Fruit fly (Drosophila melanogaster) whole organism, prepupa: ENCODE results near the gene CG33767.

ENCODE experiments used
- Blimp-1 ChIP-seq: fragments of 200-800 bp; sonication (Bioruptor generic); optimal IDR thresholded peaks from 3 replicates; lab custom pipeline; 2017; ENCODE audit warnings: missing biosample characterization, missing genetic modification characterization, mild to moderate bottlenecking, moderate library complexity, missing genetic modification reagents
- CG10669 ChIP-seq: fragments of 200-800 bp; sonication (Bioruptor generic); optimal IDR thresholded peaks from 3 replicates; lab custom pipeline; 2018; ENCODE audit warnings: missing biosample characterization, mild to moderate bottlenecking, missing genetic modification characterization, moderate library complexity
- CG11902 ChIP-seq: fragments of 200-800 bp; sonication (Bioruptor generic); optimal IDR thresholded peaks from 3 replicates; lab custom pipeline; 2016; ENCODE audit warnings: missing biosample characterization, missing genetic modification characterization
- CG15336 ChIP-seq: fragments of 200-800 bp; sonication (Bioruptor generic); IDR thresholded peaks from 2 replicates; pipeline ENCODE4 v1.3.6; 2022; ENCODE audit warnings: missing biosample characterization, missing genetic modification characterization
- CG1621 ChIP-seq: fragments of 200-800 bp; sonication (Bioruptor generic); optimal IDR thresholded peaks from 3 replicates; lab custom pipeline; 2018; ENCODE audit warnings: missing biosample characterization, mild to moderate bottlenecking, missing genetic modification characterization
- CG32006 ChIP-seq: fragments of 200-800 bp; sonication (Bioruptor generic); optimal IDR thresholded peaks from 3 replicates; lab custom pipeline; 2017; ENCODE audit warnings: missing biosample characterization, mild to moderate bottlenecking, missing genetic modification characterization
- CG4318 ChIP-seq: fragments of 200-800 bp; sonication (Bioruptor generic); optimal IDR thresholded peaks from 3 replicates; lab custom pipeline; 2017; ENCODE audit warnings: missing biosample characterization, mild to moderate bottlenecking, missing genetic modification characterization
- CG6163 ChIP-seq: fragments of 200-800 bp; sonication (Bioruptor generic); IDR thresholded peaks from 3 replicates; pipeline ENCODE4 v1.3.6; 2022; ENCODE audit warnings: missing biosample characterization, missing genetic modification characterization
- CG6276 ChIP-seq: fragments of 200-800 bp; sonication (Bioruptor generic); optimal IDR thresholded peaks from 2 replicates; lab custom pipeline; 2017; ENCODE audit warnings: missing biosample characterization, mild to moderate bottlenecking, missing genetic modification characterization
- CG6792 ChIP-seq: fragments of 200-800 bp; sonication (Bioruptor generic); optimal IDR thresholded peaks from 3 replicates; lab custom pipeline; 2016; ENCODE audit warnings: missing biosample characterization, missing genetic modification characterization
- CG6808 ChIP-seq: fragments of 200-800 bp; sonication (Bioruptor generic); optimal IDR thresholded peaks from 3 replicates; lab custom pipeline; 2017; ENCODE audit warnings: missing biosample characterization, missing genetic modification characterization, mild to moderate bottlenecking, moderate library complexity, missing genetic modification reagents
- CG7368 ChIP-seq: fragments of 200-800 bp; sonication (Bioruptor generic); optimal IDR thresholded peaks from 3 replicates; lab custom pipeline; 2016; ENCODE audit warnings: missing biosample characterization, missing genetic modification characterization
- CG8119 ChIP-seq: fragments of 200-800 bp; sonication (Bioruptor generic); IDR thresholded peaks from 3 replicates; pipeline ENCODE4 v1.3.6; 2022; ENCODE audit warnings: missing biosample characterization, missing genetic modification characterization
- CG9139 ChIP-seq: fragments of 200-800 bp; sonication (Bioruptor generic); optimal IDR thresholded peaks from 3 replicates; lab custom pipeline; 2017; ENCODE audit warnings: missing biosample characterization, mild to moderate bottlenecking, missing genetic modification characterization
- Eip75B ChIP-seq: fragments of 200-800 bp; sonication (Bioruptor generic); optimal IDR thresholded peaks from 3 replicates; lab custom pipeline; 2016; ENCODE audit warnings: missing biosample characterization, missing genetic modification characterization
- Ets96B ChIP-seq: fragments of 200-800 bp; optimal IDR thresholded peaks from 2 replicates; lab custom pipeline; 2019; ENCODE audit warnings: missing biosample characterization, mild to moderate bottlenecking, missing genetic modification characterization, moderate library complexity
- Hr39 ChIP-seq: fragments of 200-800 bp; sonication (Bioruptor generic); optimal IDR thresholded peaks from 2 replicates; lab custom pipeline; 2016; ENCODE audit warnings: missing biosample characterization, missing genetic modification characterization
- Hr4 ChIP-seq: fragments of 200-800 bp; sonication (Bioruptor generic); optimal IDR thresholded peaks from 3 replicates; lab custom pipeline; 2016; ENCODE audit warnings: missing biosample characterization, missing genetic modification characterization
- Met ChIP-seq: fragments of 200-800 bp; sonication (Bioruptor generic); optimal IDR thresholded peaks from 3 replicates; lab custom pipeline; 2016; ENCODE audit warnings: missing biosample characterization, missing genetic modification characterization
- OdsH ChIP-seq: fragments of 200-800 bp; sonication (Bioruptor generic); optimal IDR thresholded peaks from 3 replicates; lab custom pipeline; 2016; ENCODE audit warnings: missing biosample characterization, missing genetic modification characterization
- Sox102F ChIP-seq: fragments of 200-800 bp; sonication (Bioruptor generic); optimal IDR thresholded peaks from 2 replicates; lab custom pipeline; 2016; ENCODE audit warnings: missing biosample characterization, mild to moderate bottlenecking, missing genetic modification characterization
- Sox14 ChIP-seq: fragments of 200-800 bp; sonication (Bioruptor generic); optimal IDR thresholded peaks from 3 replicates; lab custom pipeline; 2016; ENCODE audit warnings: missing biosample characterization, missing genetic modification characterization
- achi ChIP-seq: fragments of 200-800 bp; sonication (Bioruptor generic); optimal IDR thresholded peaks from 3 replicates; lab custom pipeline; 2016; ENCODE audit warnings: missing biosample characterization, missing genetic modification characterization
- acj6 ChIP-seq: fragments of 200-800 bp; sonication (Bioruptor generic); optimal IDR thresholded peaks from 3 replicates; lab custom pipeline; 2016; ENCODE audit warnings: missing biosample characterization, missing genetic modification characterization
- cyc ChIP-seq: fragments of 200-800 bp; sonication (Bioruptor generic); optimal IDR thresholded peaks from 3 replicates; lab custom pipeline; 2016; ENCODE audit warnings: missing biosample characterization, missing genetic modification characterization
- dac ChIP-seq: fragments of 200-800 bp; sonication (Bioruptor generic); optimal IDR thresholded peaks from 2 replicates; lab custom pipeline; 2017; ENCODE audit warnings: missing biosample characterization, mild to moderate bottlenecking, missing genetic modification characterization
- eg ChIP-seq: fragments of 200-800 bp; sonication (Bioruptor generic); IDR thresholded peaks from 3 replicates; pipeline ENCODE4 v1.3.6; 2022; ENCODE audit warnings: missing biosample characterization, missing genetic modification characterization
- esn ChIP-seq: fragments of 200-800 bp; sonication (Bioruptor generic); optimal IDR thresholded peaks from 2 replicates; lab custom pipeline; 2016; ENCODE audit warnings: missing biosample characterization, mild to moderate bottlenecking, missing genetic modification characterization, moderate library complexity
- fd59A ChIP-seq: fragments of 200-800 bp; sonication (Bioruptor generic); optimal IDR thresholded peaks from 2 replicates; lab custom pipeline; 2017; ENCODE audit warnings: missing biosample characterization, mild to moderate bottlenecking, missing genetic modification characterization, missing genetic modification reagents
- pdm3 ChIP-seq: fragments of 200-800 bp; sonication (Bioruptor generic); optimal IDR thresholded peaks from 3 replicates; lab custom pipeline; 2016; ENCODE audit warnings: missing biosample characterization, missing genetic modification characterization
- spab ChIP-seq: fragments of 200-800 bp; sonication (Bioruptor generic); optimal IDR thresholded peaks from 2 replicates; lab custom pipeline; 2017; ENCODE audit warnings: missing biosample characterization, mild to moderate bottlenecking, missing genetic modification characterization, missing genetic modification reagents
- ss ChIP-seq, 2 experiments: fragments of 200-800 bp; sonication (Bioruptor generic); optimal IDR thresholded peaks; 2 replicates in 1 of 2; 3 replicates in 1 of 2; lab custom pipeline; 2017 to 2018; ENCODE audit warnings: mild to moderate bottlenecking in 2 of 2, missing biosample characterization in 2 of 2, missing genetic modification characterization in 2 of 2, moderate library complexity in 1 of 2
- svp ChIP-seq: fragments of 200-800 bp; sonication (Bioruptor generic); peaks from one replicate; lab custom pipeline; 2016; ENCODE audit warnings: missing biosample characterization, missing genetic modification characterization
- topi ChIP-seq: fragments of 200-800 bp; sonication (Bioruptor generic); optimal IDR thresholded peaks from 3 replicates; lab custom pipeline; 2016; ENCODE audit warnings: missing biosample characterization, missing genetic modification characterization
- vri ChIP-seq: fragments of 200-800 bp; sonication (Bioruptor generic); optimal IDR thresholded peaks from 3 replicates; lab custom pipeline; 2016; ENCODE audit warnings: missing biosample characterization, mild to moderate bottlenecking, missing genetic modification characterization

The CG33767 gene

dm6 chr3L:22637866-22638534 lies 8.1 kb upstream of the CG33767 start, which contains the start of gene CG14459:
Gene CG14459 (minus strand): TSS chr3L:22637916.
- TF ChIP-seq CG6276 (GFP tag; lab: Kevin White, UChicago) (no peak), Sox14 (GFP tag; lab: Kevin White, UChicago) (no peak), ss (GFP tag; optimal IDR thresholded peaks at IDR 0.05; lab: Kevin White, UChicago) (no peak), CG1621 (no peak), pdm3 (GFP tag; lab: Kevin White, UChicago) (no peak), Sox102F (GFP tag; lab: Kevin White, UChicago) (no peak), acj6 (GFP tag; lab: Kevin White, UChicago) (no peak), Hr39 (GFP tag; lab: Kevin White, UChicago) (no peak)
- TF ChIP-seq, all 60 proteins: peak for 0

dm6 chr3L:22642276-22642900 lies 3.7 kb upstream of the CG33767 start:
- no peak for TF ChIP-seq CG6792 (GFP tag; lab: Kevin White, UChicago)
- no peak for TF ChIP-seq CG32006 (GFP tag; lab: Kevin White, UChicago)
- TF ChIP-seq achi (GFP tag; lab: Kevin White, UChicago): no peak
- no peak for TF ChIP-seq CG15336 (GFP tag; lab: Robert Waterston, UW)
- no peak for TF ChIP-seq cyc (GFP tag; lab: Kevin White, UChicago)
- TF ChIP-seq CG9139: no peak
- TF ChIP-seq esn: no peak
- TF ChIP-seq CG7368: no peak
- TF ChIP-seq CG6163: no peak
- TF ChIP-seq CG11902 (GFP tag; lab: Kevin White, UChicago): no peak
- no peak for TF ChIP-seq CG8119
- TF ChIP-seq Ets96B (tag; lab: Kevin White, UChicago): no peak
- no peak for TF ChIP-seq CG10669 (GFP tag; lab: Kevin White, UChicago)
- TF ChIP-seq Hr4 (GFP tag; lab: Kevin White, UChicago): no peak
- TF ChIP-seq dac: no peak

DNA sequence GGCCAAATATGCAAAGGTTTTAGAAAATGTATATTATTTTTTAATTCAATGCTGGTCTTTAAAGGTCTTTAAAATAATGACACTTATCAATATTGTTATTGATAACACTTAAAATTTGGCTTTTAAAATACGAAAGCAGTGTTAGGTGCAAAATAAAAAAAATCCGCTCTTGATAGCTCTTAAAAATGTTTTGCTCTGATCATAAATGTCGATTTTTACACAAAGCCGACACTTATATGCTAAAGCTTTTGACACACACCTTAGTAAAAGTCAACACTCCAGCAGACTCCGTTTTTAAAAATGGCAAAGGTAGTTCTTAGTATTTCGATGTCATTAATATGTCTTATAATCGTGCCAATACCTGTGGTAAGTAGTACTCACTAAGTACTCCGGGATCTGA lies 780 bp upstream of the CG33767 start, which contains the start of gene CG33766:
Gene CG33766 (plus strand): TSS at position 301 of the 400 bp plus-strand sequence.
- no peak for TF ChIP-seq svp
- no peak for TF ChIP-seq Eip75B
- no peak for TF ChIP-seq acj6 (GFP tag; lab: Kevin White, UChicago)
- TF ChIP-seq CG6276 (GFP tag; lab: Kevin White, UChicago): no peak
- no peak for TF ChIP-seq CG10669 (GFP tag; lab: Kevin White, UChicago)
- TF ChIP-seq Sox102F (GFP tag; lab: Kevin White, UChicago): no peak
- TF ChIP-seq ss (GFP tag; optimal IDR thresholded peaks at IDR 0.05; lab: Kevin White, UChicago): no peak
- TF ChIP-seq CG6792 (GFP tag; lab: Kevin White, UChicago): no peak
- no peak for TF ChIP-seq CG1621
- TF ChIP-seq Hr4 (GFP tag; lab: Kevin White, UChicago): no peak

DNA sequence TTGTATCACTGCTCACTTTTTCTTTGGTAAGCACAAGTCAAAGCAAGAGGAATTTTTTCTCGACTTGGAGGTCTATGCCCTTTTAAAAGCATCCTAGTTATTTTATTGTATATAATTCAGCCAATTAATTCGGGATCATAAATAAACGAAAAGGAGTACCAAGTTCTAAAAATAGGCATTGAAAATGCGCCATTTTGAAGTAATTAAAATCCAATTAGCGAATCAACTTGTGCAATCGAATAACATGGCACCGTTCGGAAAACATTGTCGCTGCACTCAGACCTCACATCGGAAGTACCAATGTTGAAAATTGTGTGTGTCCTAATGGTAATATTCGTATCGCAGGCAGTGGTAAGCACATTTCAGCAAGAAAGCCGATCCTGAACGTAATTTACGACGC lies 756 bp downstream of the CG33767 start, which contains the start of gene CG33768:
Gene CG33768 (plus strand): TSS at position 301 of the 400 bp plus-strand sequence.
- TF ChIP-seq Blimp-1 (no peak), vri (GFP tag; lab: Kevin White, UChicago) (no peak), fd59A (GFP tag; lab: Kevin White, UChicago) (no peak), eg (GFP tag; lab: Robert Waterston, UW) (no peak), CG6808 (GFP tag; lab: Kevin White, UChicago) (no peak), acj6 (GFP tag; lab: Kevin White, UChicago) (no peak)

DNA sequence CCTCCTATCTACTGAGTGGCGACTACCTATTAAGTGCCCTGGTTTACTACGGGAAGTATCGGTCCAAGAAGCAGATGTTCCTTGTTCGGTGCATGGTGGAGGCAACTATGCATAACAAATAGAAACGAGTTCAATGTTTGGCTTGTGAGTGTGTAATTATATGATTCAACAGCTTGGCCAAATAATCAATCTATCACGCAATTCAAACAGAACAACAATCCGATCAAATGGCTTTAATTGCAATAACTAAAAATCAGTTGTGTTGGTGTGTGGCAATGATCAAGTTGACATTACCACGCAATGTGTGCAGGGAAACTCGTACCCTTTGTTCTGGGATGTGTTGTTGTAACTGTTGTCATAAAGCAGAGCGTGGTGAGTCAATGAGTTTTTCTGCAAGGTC lies 1.5 kb downstream of the CG33767 start, which contains the start of gene CG33769:
Gene CG33769 (plus strand): TSS at position 301 of the 400 bp plus-strand sequence.
- TF ChIP-seq CG4318 (GFP tag; lab: Kevin White, UChicago) (no peak), spab (no peak), Hr39 (GFP tag; lab: Kevin White, UChicago) (no peak), topi (GFP tag; lab: Kevin White, UChicago) (no peak), CG32006 (GFP tag; lab: Kevin White, UChicago) (no peak), Met (GFP tag; lab: Kevin White, UChicago) (no peak), OdsH (GFP tag; lab: Kevin White, UChicago) (no peak)
